Fruit fly (Drosophila melanogaster) whole organism, embryonic: ENCODE measurements around the gene Tusp.

Experiments
- Six4 ChIP-seq: fragments of 200-800 bp; sonication (Bioruptor generic); optimal IDR thresholded peaks from 2 replicates; lab custom pipeline; 2016; ENCODE audit warnings: missing biosample characterization, missing genetic modification characterization
- gcm2 ChIP-seq: fragments of 200-800 bp; sonication (Bioruptor generic); optimal IDR thresholded peaks from 2 replicates; lab custom pipeline; 2016; ENCODE audit warnings: missing biosample characterization, missing genetic modification characterization
- wek ChIP-seq: fragments of 200-800 bp; sonication (Bioruptor generic); optimal IDR thresholded peaks from 3 replicates; lab custom pipeline; 2018; ENCODE audit warnings: missing biosample characterization, mild to moderate bottlenecking, missing genetic modification characterization, moderate library complexity

DNA sequence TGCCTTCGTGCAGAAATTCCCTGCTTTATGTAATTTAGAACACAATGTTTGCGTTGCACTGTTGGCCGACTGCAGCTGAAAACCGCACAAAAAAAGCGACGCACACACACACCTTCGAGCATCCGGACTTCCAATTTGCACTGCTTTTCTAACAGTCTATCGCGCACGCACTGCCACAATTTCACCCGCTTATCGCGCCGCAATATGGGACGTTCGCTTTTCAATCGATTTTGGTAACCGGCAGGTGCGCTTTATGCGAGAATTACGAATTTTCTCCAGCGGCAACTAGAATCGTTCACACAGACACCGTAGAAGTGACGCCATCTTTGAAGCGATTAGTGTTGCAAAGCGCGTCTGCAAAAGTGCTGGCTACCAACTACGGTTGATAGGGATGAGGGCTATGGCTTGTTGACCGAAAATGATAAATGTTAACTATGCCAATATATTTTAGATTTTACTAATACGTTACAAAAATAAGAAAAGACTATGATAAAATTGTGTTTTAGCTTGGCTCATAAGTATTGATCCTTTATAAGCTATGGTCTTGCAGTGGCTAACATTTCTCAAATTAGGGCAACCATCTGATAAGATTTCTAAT lies 25.7 kb upstream of the Tusp start, which contains the start of gene wdb:
- TF ChIP-seq wek (no peak), gcm2 (GFP tag; lab: Kevin White, UChicago) (peak; percentile 15), Six4 (GFP tag; lab: Kevin White, UChicago) (peak; percentile 24)
